Worm (Caenorhabditis elegans) whole organism, mixed stage, embryonic: ENCODE results near the gene M05D6.5.

Experiments
- M03D4.4 ChIP-seq: sonication (generic microtip); optimal IDR thresholded peaks from 2 replicates; lab custom pipeline; 2017; ENCODE audit warnings: mild to moderate bottlenecking, missing genetic modification characterization, missing compliant biosample characterization
- bed-3 ChIP-seq: fragments of 200-800 bp; sonication (Bioruptor generic); optimal IDR thresholded peaks from 3 replicates; lab custom pipeline; 2018; ENCODE audit warnings: mild to moderate bottlenecking, missing genetic modification characterization, moderate library complexity, missing compliant biosample characterization
- blmp-1 ChIP-seq: fragments of 150-350 bp; optimal IDR thresholded peaks from 2 replicates; lab custom pipeline; 2014; ENCODE audit warnings: missing biosample characterization, missing genetic modification characterization
- ceh-39 ChIP-seq: fragments of 150-350 bp; optimal IDR thresholded peaks from 2 replicates; lab custom pipeline; 2014; ENCODE audit warnings: missing biosample characterization, missing genetic modification characterization
- ceh-43 ChIP-seq: fragments of 200-800 bp; sonication (Bioruptor generic); optimal IDR thresholded peaks from 2 replicates; lab custom pipeline; 2018; ENCODE audit warnings: mild to moderate bottlenecking, missing genetic modification characterization, moderate library complexity, missing compliant biosample characterization
- cnd-1 ChIP-seq: fragments of 200-800 bp; sonication (Bioruptor generic); optimal IDR thresholded peaks from 2 replicates; lab custom pipeline; 2018; ENCODE audit warnings: mild to moderate bottlenecking, missing genetic modification characterization, missing compliant biosample characterization
- elt-1 ChIP-seq: sonication (generic microtip); optimal IDR thresholded peaks from 2 replicates; lab custom pipeline; 2017; ENCODE audit warnings: missing genetic modification characterization, mild to moderate bottlenecking, missing compliant biosample characterization, antibody characterized with exemption, moderate library complexity, borderline replicate concordance; ENCODE audit not compliant: insufficient read depth
- elt-3 ChIP-seq: fragments of 150-350 bp; optimal IDR thresholded peaks from 2 replicates; lab custom pipeline; 2014; ENCODE audit warnings: missing biosample characterization, missing genetic modification characterization
- flh-1 ChIP-seq: fragments of 200-800 bp; sonication (Bioruptor generic); optimal IDR thresholded peaks from 2 replicates; lab custom pipeline; 2018; ENCODE audit warnings: mild to moderate bottlenecking, missing genetic modification characterization, moderate library complexity, missing compliant biosample characterization
- ham-2 ChIP-seq: fragments of 200-800 bp; sonication (Bioruptor generic); optimal IDR thresholded peaks from 2 replicates; lab custom pipeline; 2018; ENCODE audit warnings: mild to moderate bottlenecking, missing genetic modification characterization, missing compliant biosample characterization
- lin-13 ChIP-seq: fragments of 150-350 bp; optimal IDR thresholded peaks from 2 replicates; lab custom pipeline; 2014; ENCODE audit warnings: missing biosample characterization, missing genetic modification characterization
- lsy-2 ChIP-seq: fragments of 150-350 bp; optimal IDR thresholded peaks from 2 replicates; lab custom pipeline; 2014; ENCODE audit warnings: missing biosample characterization, missing genetic modification characterization
- mep-1 ChIP-seq: fragments of 150-350 bp; optimal IDR thresholded peaks from 2 replicates; lab custom pipeline; 2017; ENCODE audit warnings: missing biosample characterization, missing genetic modification reagents, missing genetic modification characterization, inconsistent platforms
- mls-2 ChIP-seq: sonication (generic microtip); optimal IDR thresholded peaks from 2 replicates; lab custom pipeline; 2016; ENCODE audit warnings: mild to moderate bottlenecking, missing genetic modification characterization, moderate library complexity, missing compliant biosample characterization
- nhr-12 ChIP-seq: fragments of 150-350 bp; optimal IDR thresholded peaks from 2 replicates; lab custom pipeline; 2014; ENCODE audit warnings: missing biosample characterization, missing genetic modification characterization
- nhr-28 ChIP-seq: fragments of 150-350 bp; optimal IDR thresholded peaks from 2 replicates; lab custom pipeline; 2014; ENCODE audit warnings: missing biosample characterization, missing genetic modification characterization
- nhr-76 ChIP-seq: sonication (generic microtip); optimal IDR thresholded peaks from 2 replicates; lab custom pipeline; 2017; ENCODE audit warnings: missing biosample characterization, missing genetic modification characterization
- pha-4 ChIP-seq: fragments of 150-350 bp; optimal IDR thresholded peaks from 2 replicates; lab custom pipeline; 2018; ENCODE audit warnings: missing biosample characterization, missing genetic modification reagents, missing genetic modification characterization
- sem-2 ChIP-seq: fragments of 200-800 bp; sonication (Bioruptor generic); optimal IDR thresholded peaks from 2 replicates; lab custom pipeline; 2018; ENCODE audit warnings: mild to moderate bottlenecking, missing genetic modification characterization, missing compliant biosample characterization
- snpc-4 ChIP-seq: fragments of 150-350 bp; optimal IDR thresholded peaks from 2 replicates; lab custom pipeline; 2014; ENCODE audit warnings: missing biosample characterization, missing genetic modification characterization
- sptf-1 ChIP-seq: sonication (generic microtip); optimal IDR thresholded peaks from 2 replicates; lab custom pipeline; 2017; ENCODE audit warnings: mild to moderate bottlenecking, missing genetic modification characterization, moderate library complexity, missing compliant biosample characterization
- tbx-8 ChIP-seq: fragments of 200-800 bp; sonication (Bioruptor generic); optimal IDR thresholded peaks from 2 replicates; lab custom pipeline; 2018; ENCODE audit warnings: mild to moderate bottlenecking, missing genetic modification characterization, moderate library complexity, missing compliant biosample characterization
- unc-120 ChIP-seq: sonication (generic microtip); optimal IDR thresholded peaks from 2 replicates; lab custom pipeline; 2017; ENCODE audit warnings: missing genetic modification characterization, missing compliant biosample characterization; ENCODE audit not compliant: poor library complexity, severe bottlenecking
- unc-39 ChIP-seq: fragments of 150-350 bp; optimal IDR thresholded peaks from 2 replicates; lab custom pipeline; 2014; ENCODE audit warnings: missing biosample characterization, missing genetic modification characterization
- unc-62 ChIP-seq: fragments of 150-350 bp; optimal IDR thresholded peaks from 2 replicates; lab custom pipeline; 2014; ENCODE audit warnings: missing biosample characterization, missing genetic modification reagents, missing genetic modification characterization
- zip-8 ChIP-seq: fragments of 150-350 bp; optimal IDR thresholded peaks from 2 replicates; lab custom pipeline; 2014; ENCODE audit warnings: missing biosample characterization, missing genetic modification characterization
- ztf-11 ChIP-seq: fragments of 150-350 bp; optimal IDR thresholded peaks from 2 replicates; lab custom pipeline; 2014; ENCODE audit warnings: missing biosample characterization, missing genetic modification characterization

Gene M05D6.5

DNA sequence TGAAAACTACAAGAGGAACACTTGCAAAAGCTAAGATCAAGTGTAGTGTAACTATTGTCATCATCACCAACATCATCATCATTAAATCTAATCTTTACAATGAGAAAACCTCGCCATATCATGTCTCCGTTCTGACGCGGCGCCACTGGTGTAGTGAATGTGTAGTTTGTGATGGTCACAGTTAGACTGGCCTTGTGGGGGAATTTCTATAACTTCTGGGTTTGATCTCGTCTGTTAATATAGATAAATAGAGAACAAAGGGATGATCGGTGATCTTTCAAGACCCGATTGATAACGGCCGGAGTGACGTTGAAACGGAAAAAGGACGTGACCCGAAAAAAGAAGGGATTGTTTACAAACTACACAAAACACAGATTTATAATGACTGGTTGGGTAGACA lies 41.2 kb downstream of the M05D6.5 start:
- TF ChIP-seq ceh-43 (GFP tag; lab: Kevin White, UChicago), result no peak
- TF ChIP-seq nhr-28, result peak; percentile 17

DNA sequence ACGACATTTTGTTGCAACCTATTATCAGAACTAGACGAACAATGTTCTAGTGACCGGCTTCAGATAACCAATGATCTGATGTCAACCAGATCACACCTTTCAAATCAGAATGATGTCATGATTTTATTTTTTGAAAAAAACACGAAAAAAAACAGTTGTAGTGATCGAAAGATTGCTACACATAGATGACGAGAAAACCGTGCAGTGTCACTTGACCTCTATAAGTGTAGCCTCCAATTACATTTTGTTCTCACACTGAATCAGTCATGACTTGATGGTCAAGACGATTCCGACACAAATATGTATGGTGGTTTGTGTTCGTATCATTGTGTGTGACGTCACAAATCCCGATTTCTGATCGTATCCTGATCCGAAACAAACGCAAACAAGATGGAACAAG lies 41.9 kb downstream of the M05D6.5 start:
- peak; percentile 7 for TF ChIP-seq zip-8 (tag; lab: Kevin White, UChicago)
- TF ChIP-seq M03D4.4 (tag; lab: Kevin White, UChicago), result no peak

DNA sequence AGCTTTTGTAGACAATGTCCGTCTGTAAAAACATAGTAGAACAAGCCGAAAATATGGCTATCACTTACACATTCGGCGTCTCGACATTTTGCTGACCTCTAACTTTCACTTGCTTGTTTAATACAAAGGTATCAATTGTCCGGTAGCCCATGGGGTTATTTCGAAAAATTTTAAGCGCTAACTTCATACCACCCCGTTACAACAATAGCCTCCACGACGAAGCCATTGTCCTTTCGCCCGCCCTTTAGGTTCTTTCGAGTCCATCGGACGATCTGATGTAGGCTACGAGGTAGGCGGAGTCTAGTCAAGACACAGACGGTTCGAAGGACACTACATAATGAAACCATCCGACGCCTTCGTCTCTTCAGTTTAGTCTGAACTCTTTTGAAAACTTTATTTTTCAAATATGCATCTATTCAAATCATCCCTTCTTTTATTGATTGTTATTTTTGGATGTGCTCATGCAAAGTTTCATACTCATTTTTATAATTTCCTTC lies 43.2 kb downstream of the M05D6.5 start, which contains the start of gene lips-10:
lips-10 (plus strand) TSS at position 378 of the 497 bp plus-strand sequence.
- TF ChIP-seq mls-2 (tag; lab: Kevin White, UChicago) (no peak), bed-3 (no peak), nhr-12 (tag; lab: Kevin White, UChicago) (no peak), zip-8 (tag; lab: Kevin White, UChicago) (no peak), flh-1 (no peak), ham-2 (GFP tag; lab: Kevin White, UChicago) (peak; percentile 36), mep-1 (no peak), tbx-8 (no peak)

DNA sequence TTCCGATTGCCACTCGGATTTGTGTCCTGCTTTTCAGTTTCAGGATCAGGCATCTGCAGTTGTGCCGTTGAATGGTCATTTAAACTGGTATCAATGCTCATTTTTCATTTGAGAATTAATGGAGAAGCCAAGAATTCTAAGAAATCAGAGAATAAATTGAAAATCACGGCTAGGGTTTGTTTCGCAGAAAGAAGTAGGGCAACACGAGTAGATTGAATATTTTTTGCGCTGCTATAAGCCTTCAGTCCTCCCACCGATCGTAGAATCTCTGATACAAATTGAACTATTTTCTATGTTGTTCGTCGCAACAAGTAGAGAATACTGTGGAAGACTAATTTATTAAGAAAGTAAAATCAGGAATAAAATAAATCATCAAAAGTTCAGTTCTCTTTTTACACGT lies 45.0 kb downstream of the M05D6.5 start, which contains the start of gene acp-3:
acp-3 (minus strand) TSS at position 101 of the 400 bp plus-strand sequence.
- no peak for TF ChIP-seq unc-62
- TF ChIP-seq nhr-76 (tag; lab: Kevin White, UChicago), result no peak
- no peak for TF ChIP-seq mls-2 (tag; lab: Kevin White, UChicago)
- no peak for TF ChIP-seq cnd-1
- TF ChIP-seq elt-1, result no peak
- no peak for TF ChIP-seq elt-3 (tag; lab: Kevin White, UChicago)
- no peak for TF ChIP-seq blmp-1 (tag; lab: Kevin White, UChicago)
- TF ChIP-seq, all 35 proteins: peak for 0

DNA sequence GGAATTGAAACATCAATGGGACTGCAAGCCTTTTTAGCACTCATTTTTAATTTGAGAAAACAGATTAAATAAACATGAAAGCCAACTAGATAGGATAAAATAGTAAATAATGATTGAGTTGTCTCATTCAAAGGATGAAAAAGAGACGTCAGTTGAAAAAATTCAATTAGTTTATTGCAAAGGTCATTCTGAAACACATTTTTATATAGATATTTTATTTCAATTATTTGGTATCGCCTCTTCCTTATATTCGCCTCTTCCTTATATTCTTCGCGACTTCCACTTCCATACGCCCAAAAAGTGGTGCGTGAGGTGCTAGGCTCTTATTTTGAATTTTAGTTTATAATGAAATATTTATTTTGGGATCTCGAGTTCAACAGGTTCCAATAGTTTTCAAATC lies 47.0 kb downstream of the M05D6.5 start, which contains the start of gene acp-4:
acp-4 (minus strand) TSS at position 101 of the 400 bp plus-strand sequence.
- TF ChIP-seq elt-1 (no peak), lin-13 (tag; lab: Kevin White, UChicago) (no peak), ztf-11 (tag; lab: Kevin White, UChicago) (no peak), nhr-12 (tag; lab: Kevin White, UChicago) (no peak)

DNA sequence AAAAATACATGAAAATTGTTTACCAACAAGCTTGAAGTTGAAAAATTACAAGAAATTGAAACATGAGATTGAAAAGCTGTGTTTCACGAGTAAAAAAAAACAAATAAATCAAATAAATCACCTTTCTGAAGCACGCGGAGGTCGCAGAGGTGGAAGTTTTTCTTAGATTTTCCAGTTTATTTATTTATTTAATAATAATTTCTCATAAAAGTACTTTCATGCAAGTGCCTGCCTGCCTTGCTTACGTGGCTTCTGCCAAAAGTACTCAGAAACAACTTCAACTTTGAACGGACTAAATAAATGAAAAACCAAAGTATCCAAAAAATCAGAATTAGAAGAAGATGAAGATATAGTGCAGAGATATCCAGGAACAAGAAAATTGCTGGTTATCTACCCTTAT lies 50.0 kb downstream of the M05D6.5 start, which contains the start of gene acp-2:
acp-2 (minus strand) TSS at position 101 of the 400 bp plus-strand sequence.
- TF ChIP-seq unc-62 (no peak), ztf-11 (tag; lab: Kevin White, UChicago) (no peak), nhr-28 (no peak), cnd-1 (no peak), ceh-39 (tag; lab: Kevin White, UChicago) (no peak), ham-2 (GFP tag; lab: Kevin White, UChicago) (no peak), snpc-4 (tag; lab: Kevin White, UChicago) (no peak), sem-2 (no peak), unc-120 (no peak), lsy-2 (no peak), tbx-8 (no peak), nhr-12 (tag; lab: Kevin White, UChicago) (no peak), zip-8 (tag; lab: Kevin White, UChicago) (no peak), flh-1 (no peak), nhr-76 (tag; lab: Kevin White, UChicago) (no peak), pha-4 (no peak), sptf-1 (no peak), lin-13 (tag; lab: Kevin White, UChicago) (no peak), unc-39 (tag; lab: Kevin White, UChicago) (no peak), bed-3 (no peak)
- TF ChIP-seq, all 35 proteins: peak for 0
